Worm (Caenorhabditis elegans) whole organism, mixed stage, embryonic: ENCODE data around the gene F17C11.13.

Experiments
- M03D4.4 ChIP-seq: sonication (generic microtip); optimal IDR thresholded peaks from 2 replicates; lab custom pipeline; 2017; ENCODE audit warnings: mild to moderate bottlenecking, missing genetic modification characterization, missing compliant biosample characterization
- blmp-1 ChIP-seq: fragments of 150-350 bp; optimal IDR thresholded peaks from 2 replicates; lab custom pipeline; 2014; ENCODE audit warnings: missing biosample characterization, missing genetic modification characterization
- ceh-39 ChIP-seq: fragments of 150-350 bp; optimal IDR thresholded peaks from 2 replicates; lab custom pipeline; 2014; ENCODE audit warnings: missing biosample characterization, missing genetic modification characterization
- drap-1 ChIP-seq: fragments of 200-800 bp; sonication (Bioruptor generic); optimal IDR thresholded peaks from 3 replicates; lab custom pipeline; 2018; ENCODE audit warnings: mild to moderate bottlenecking, missing genetic modification characterization, missing compliant biosample characterization
- elt-1 ChIP-seq: sonication (generic microtip); optimal IDR thresholded peaks from 2 replicates; lab custom pipeline; 2017; ENCODE audit warnings: missing genetic modification characterization, mild to moderate bottlenecking, missing compliant biosample characterization, antibody characterized with exemption, moderate library complexity, borderline replicate concordance; ENCODE audit not compliant: insufficient read depth
- elt-3 ChIP-seq: fragments of 150-350 bp; optimal IDR thresholded peaks from 2 replicates; lab custom pipeline; 2014; ENCODE audit warnings: missing biosample characterization, missing genetic modification characterization
- lin-13 ChIP-seq: fragments of 150-350 bp; optimal IDR thresholded peaks from 2 replicates; lab custom pipeline; 2014; ENCODE audit warnings: missing biosample characterization, missing genetic modification characterization
- pha-4 ChIP-seq: fragments of 150-350 bp; optimal IDR thresholded peaks from 2 replicates; lab custom pipeline; 2018; ENCODE audit warnings: missing biosample characterization, missing genetic modification reagents, missing genetic modification characterization
- sem-2 ChIP-seq: fragments of 200-800 bp; sonication (Bioruptor generic); optimal IDR thresholded peaks from 2 replicates; lab custom pipeline; 2018; ENCODE audit warnings: mild to moderate bottlenecking, missing genetic modification characterization, missing compliant biosample characterization
- unc-39 ChIP-seq: fragments of 150-350 bp; optimal IDR thresholded peaks from 2 replicates; lab custom pipeline; 2014; ENCODE audit warnings: missing biosample characterization, missing genetic modification characterization
- unc-62 ChIP-seq: fragments of 150-350 bp; optimal IDR thresholded peaks from 2 replicates; lab custom pipeline; 2014; ENCODE audit warnings: missing biosample characterization, missing genetic modification reagents, missing genetic modification characterization
- ztf-11 ChIP-seq: fragments of 150-350 bp; optimal IDR thresholded peaks from 2 replicates; lab custom pipeline; 2014; ENCODE audit warnings: missing biosample characterization, missing genetic modification characterization

DNA sequence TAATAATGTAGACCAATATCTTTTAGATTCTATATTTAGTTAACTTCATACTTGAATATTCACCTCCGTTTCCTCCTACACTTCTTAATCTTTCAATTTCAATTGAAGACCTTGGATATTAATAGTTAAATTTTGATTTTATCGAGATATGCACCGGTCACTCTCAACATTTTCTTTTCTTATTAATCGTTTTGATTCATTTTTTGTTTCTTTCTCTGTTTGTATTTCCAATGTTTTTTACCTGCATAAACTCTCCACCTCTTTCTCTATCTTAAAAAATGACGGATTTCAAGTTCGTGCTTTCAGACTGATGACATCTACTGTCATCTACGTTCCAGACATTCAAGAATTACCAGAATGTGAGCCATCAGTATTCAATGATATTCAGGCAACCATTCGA, 36.1 kb downstream of the F17C11.13 start, which contains the start of gene frpr-9:
- TF ChIP-seq sem-2 (GFP tag; lab: Kevin White, UChicago) (no peak), drap-1 (GFP tag; lab: Kevin White, UChicago) (no peak), elt-1 (tag; lab: Kevin White, UChicago) (no peak), M03D4.4 (tag; lab: Kevin White, UChicago) (no peak), ceh-39 (tag; lab: Kevin White, UChicago) (no peak), pha-4 (no peak), blmp-1 (tag; lab: Kevin White, UChicago) (no peak), elt-3 (tag; lab: Kevin White, UChicago) (no peak), ztf-11 (tag; lab: Kevin White, UChicago) (no peak), unc-62 (GFP tag; lab: Kevin White, UChicago) (no peak), unc-39 (no peak), lin-13 (tag; lab: Kevin White, UChicago) (no peak)
